Fruit fly (Drosophila melanogaster) whole organism, embryonic: ENCODE measurements around the gene Glut4EF.

Experiments used
- B-H1 ChIP-seq: fragments of 200-800 bp; sonication (Bioruptor generic); IDR thresholded peaks from 3 replicates; pipeline ENCODE4 v1.3.6; 2022; ENCODE audit warnings: missing biosample characterization, missing genetic modification characterization
- Bgb ChIP-seq: fragments of 200-800 bp; sonication (Bioruptor generic); IDR thresholded peaks from 2 replicates; pipeline ENCODE4 v1.3.6; 2022; ENCODE audit warnings: missing biosample characterization, missing genetic modification characterization; ENCODE audit not compliant: partially characterized antibody
- C15 ChIP-seq: fragments of 200-800 bp; sonication (Bioruptor generic); IDR thresholded peaks from 3 replicates; pipeline ENCODE4 v1.3.6; 2022; ENCODE audit warnings: missing biosample characterization, missing genetic modification characterization
- CG11560 ChIP-seq: fragments of 200-800 bp; sonication (Bioruptor generic); IDR thresholded peaks from 3 replicates; pipeline ENCODE4 v1.3.6; 2022; ENCODE audit warnings: missing biosample characterization, missing genetic modification characterization
- CG12391 ChIP-seq: fragments of 200-800 bp; sonication (Bioruptor generic); optimal IDR thresholded peaks from 3 replicates; lab custom pipeline; 2018; ENCODE audit warnings: missing biosample characterization, mild to moderate bottlenecking, missing genetic modification characterization, moderate library complexity
- CG12769 ChIP-seq: fragments of 200-800 bp; sonication (Bioruptor generic); optimal IDR thresholded peaks from 2 replicates; lab custom pipeline; 2019; ENCODE audit warnings: missing biosample characterization, mild to moderate bottlenecking, missing genetic modification characterization, moderate library complexity
- CG13296 ChIP-seq: fragments of 200-800 bp; sonication (Bioruptor generic); optimal IDR thresholded peaks from 3 replicates; lab custom pipeline; 2018; ENCODE audit warnings: missing biosample characterization, mild to moderate bottlenecking, missing genetic modification characterization
- CG34376 ChIP-seq: fragments of 200-800 bp; sonication (Bioruptor generic); optimal IDR thresholded peaks from 2 replicates; lab custom pipeline; 2018; ENCODE audit warnings: missing biosample characterization, mild to moderate bottlenecking, missing genetic modification characterization
- CG4730 ChIP-seq: fragments of 200-800 bp; sonication (Bioruptor generic); IDR thresholded peaks from 2 replicates; pipeline ENCODE4 v1.3.6; 2022; ENCODE audit warnings: missing biosample characterization, missing genetic modification characterization
- CG7839 ChIP-seq: fragments of 200-800 bp; sonication (Bioruptor generic); optimal IDR thresholded peaks from 3 replicates; lab custom pipeline; 2018; ENCODE audit warnings: missing biosample characterization, mild to moderate bottlenecking, missing genetic modification characterization, moderate library complexity
- CG8089 ChIP-seq: fragments of 200-800 bp; sonication (Bioruptor generic); optimal IDR thresholded peaks from 3 replicates; lab custom pipeline; 2016; ENCODE audit warnings: missing biosample characterization, missing genetic modification characterization
- CG9932 ChIP-seq: fragments of 200-800 bp; sonication (Bioruptor generic); IDR thresholded peaks from 2 replicates; pipeline ENCODE4 v1.3.6; 2022; ENCODE audit warnings: missing biosample characterization, missing genetic modification characterization
- Dip3 ChIP-seq: fragments of 200-800 bp; sonication (Bioruptor generic); optimal IDR thresholded peaks from 3 replicates; lab custom pipeline; 2016; ENCODE audit warnings: missing biosample characterization, missing genetic modification characterization
- E2f2 ChIP-seq: fragments of 200-800 bp; sonication (Bioruptor generic); IDR thresholded peaks from 2 replicates; pipeline ENCODE4 v1.3.6; 2022; ENCODE audit warnings: missing biosample characterization, missing genetic modification characterization
- Fer2 ChIP-seq: fragments of 200-800 bp; sonication (Bioruptor generic); optimal IDR thresholded peaks from 2 replicates; lab custom pipeline; 2018; ENCODE audit warnings: missing biosample characterization, mild to moderate bottlenecking, missing genetic modification characterization, moderate library complexity
- H2.0 ChIP-seq: fragments of 200-800 bp; sonication (Bioruptor generic); IDR thresholded peaks from 2 replicates; pipeline ENCODE4 v1.3.6; 2022; ENCODE audit warnings: missing biosample characterization, missing genetic modification characterization
- HLH3B ChIP-seq: fragments of 200-800 bp; sonication (Bioruptor generic); IDR thresholded peaks from 2 replicates; pipeline ENCODE4 v1.3.6; 2022; ENCODE audit warnings: missing biosample characterization, missing genetic modification characterization
- HmgZ ChIP-seq: fragments of 200-800 bp; sonication (Bioruptor generic); optimal IDR thresholded peaks from 2 replicates; lab custom pipeline; 2018; ENCODE audit warnings: missing biosample characterization, mild to moderate bottlenecking, missing genetic modification characterization
- Hmx ChIP-seq: fragments of 200-800 bp; sonication (Bioruptor generic); optimal IDR thresholded peaks from 2 replicates; lab custom pipeline; 2016; ENCODE audit warnings: missing biosample characterization, missing genetic modification characterization
- Hr3 ChIP-seq: fragments of 200-800 bp; sonication (Bioruptor generic); optimal IDR thresholded peaks from 3 replicates; lab custom pipeline; 2016; ENCODE audit warnings: missing biosample characterization, missing genetic modification characterization
- Hr39 ChIP-seq: fragments of >200 bp; optimal IDR thresholded peaks from 2 replicates; lab custom pipeline; 2017
- Lpt ChIP-seq: fragments of >200 bp; optimal IDR thresholded peaks from 2 replicates; lab custom pipeline; 2018; ENCODE audit warnings: missing biosample characterization, missing genetic modification characterization
- Mad ChIP-seq: fragments of 200-800 bp; sonication (Bioruptor generic); optimal IDR thresholded peaks from 2 replicates; lab custom pipeline; 2016; ENCODE audit warnings: missing biosample characterization, missing genetic modification characterization
- Max ChIP-seq: fragments of 200-800 bp; sonication (Bioruptor generic); optimal IDR thresholded peaks from 2 replicates; lab custom pipeline; 2016; ENCODE audit warnings: missing biosample characterization, mild to moderate bottlenecking, missing genetic modification characterization
- Med ChIP-seq: fragments of 200-800 bp; sonication (Bioruptor generic); peaks from one replicate; lab custom pipeline; 2016; ENCODE audit warnings: missing biosample characterization, missing genetic modification characterization, mild to moderate bottlenecking, inconsistent platforms, moderate library complexity
- Nf-YA ChIP-seq: fragments of 200-800 bp; sonication (Bioruptor generic); IDR thresholded peaks from 2 replicates; pipeline ENCODE4 v1.3.6; 2022; ENCODE audit warnings: missing biosample characterization, missing genetic modification characterization
- Optix ChIP-seq: fragments of 200-800 bp; sonication (Bioruptor generic); IDR thresholded peaks from 3 replicates; pipeline ENCODE4 v1.3.6; 2022; ENCODE audit warnings: missing biosample characterization, missing genetic modification characterization
- Pdp1 ChIP-seq, 2 experiments: fragments of 200-800 bp; sonication (Bioruptor generic); optimal IDR thresholded peaks; 3 replicates each; lab custom pipeline; 2016; ENCODE audit warnings: missing biosample characterization in 2 of 2, missing genetic modification characterization in 2 of 2, mild to moderate bottlenecking in 1 of 2, moderate library complexity in 1 of 2
- TFAM ChIP-seq: fragments of 200-800 bp; sonication (Bioruptor generic); optimal IDR thresholded peaks from 2 replicates; lab custom pipeline; 2017; ENCODE audit warnings: missing biosample characterization, missing genetic modification characterization, inconsistent platforms
- amos ChIP-seq: fragments of 200-800 bp; sonication (Bioruptor generic); IDR thresholded peaks from 2 replicates; pipeline ENCODE4 v1.3.6; 2022; ENCODE audit warnings: missing biosample characterization, missing genetic modification characterization; ENCODE audit not compliant: partially characterized antibody
- ara ChIP-seq: fragments of 200-800 bp; sonication (Bioruptor generic); IDR thresholded peaks from 2 replicates; pipeline ENCODE4 v1.3.6; 2022; ENCODE audit warnings: missing biosample characterization, missing genetic modification characterization
- bbx ChIP-seq: fragments of 200-800 bp; sonication (Bioruptor generic); IDR thresholded peaks from 2 replicates; pipeline ENCODE4 v1.3.6; 2022; ENCODE audit warnings: missing biosample characterization, missing genetic modification characterization; ENCODE audit not compliant: partially characterized antibody
- chinmo ChIP-seq: fragments of 200-800 bp; sonication (Bioruptor generic); IDR thresholded peaks from 4 replicates; pipeline ENCODE4 v1.3.6; 2022; ENCODE audit warnings: missing biosample characterization, missing genetic modification characterization; ENCODE audit not compliant: partially characterized antibody
- dmrt11E ChIP-seq: fragments of 200-800 bp; sonication (Bioruptor generic); optimal IDR thresholded peaks from 3 replicates; lab custom pipeline; 2018; ENCODE audit warnings: missing biosample characterization, mild to moderate bottlenecking, missing genetic modification characterization, moderate library complexity
- h ChIP-seq: fragments of >200 bp; optimal IDR thresholded peaks from 2 replicates; lab custom pipeline; 2017
- hth ChIP-seq: fragments of >200 bp; optimal IDR thresholded peaks from 2 replicates; lab custom pipeline; 2017; ENCODE audit warnings: inconsistent platforms
- mirr ChIP-seq: fragments of 200-800 bp; sonication (Bioruptor generic); optimal IDR thresholded peaks from 3 replicates; lab custom pipeline; 2018; ENCODE audit warnings: missing biosample characterization, mild to moderate bottlenecking, missing genetic modification characterization
- nerfin-1 ChIP-seq: fragments of 200-800 bp; sonication (Bioruptor generic); optimal IDR thresholded peaks from 3 replicates; lab custom pipeline; 2019; ENCODE audit warnings: missing biosample characterization, mild to moderate bottlenecking, missing genetic modification characterization, moderate library complexity
- row ChIP-seq: fragments of 200-800 bp; sonication (Bioruptor generic); IDR thresholded peaks from 3 replicates; pipeline ENCODE4 v1.3.6; 2022; ENCODE audit warnings: missing biosample characterization, missing genetic modification characterization
- salm ChIP-seq: fragments of 200-800 bp; sonication (Bioruptor generic); optimal IDR thresholded peaks from 2 replicates; lab custom pipeline; 2018; ENCODE audit warnings: missing biosample characterization, mild to moderate bottlenecking, missing genetic modification characterization
- scrt ChIP-seq: fragments of 200-800 bp; sonication (Bioruptor generic); optimal IDR thresholded peaks from 2 replicates; lab custom pipeline; 2018; ENCODE audit warnings: missing biosample characterization, mild to moderate bottlenecking, missing genetic modification characterization, moderate library complexity
- slbo ChIP-seq: fragments of 200-800 bp; sonication (Bioruptor generic); IDR thresholded peaks from 2 replicates; pipeline ENCODE4 v1.3.6; 2022; ENCODE audit warnings: missing biosample characterization, missing genetic modification characterization
- so ChIP-seq: fragments of 200-800 bp; sonication (Bioruptor generic); IDR thresholded peaks from 3 replicates; pipeline ENCODE4 v1.3.6; 2022; ENCODE audit warnings: missing biosample characterization, missing genetic modification characterization
- stwl ChIP-seq: fragments of 200-800 bp; sonication (Bioruptor generic); optimal IDR thresholded peaks from 3 replicates; lab custom pipeline; 2018; ENCODE audit warnings: missing biosample characterization, mild to moderate bottlenecking, missing genetic modification characterization, moderate library complexity
- sug ChIP-seq: fragments of 200-800 bp; optimal IDR thresholded peaks from 2 replicates; lab custom pipeline; 2019; ENCODE audit warnings: missing biosample characterization, mild to moderate bottlenecking, missing genetic modification characterization, moderate library complexity
- toy ChIP-seq: fragments of 200-800 bp; sonication (Bioruptor generic); IDR thresholded peaks from 2 replicates; pipeline ENCODE4 v1.3.6; 2022; ENCODE audit warnings: missing biosample characterization, missing genetic modification characterization
- tx ChIP-seq: fragments of 200-800 bp; sonication (Bioruptor generic); optimal IDR thresholded peaks from 2 replicates; lab custom pipeline; 2016; ENCODE audit warnings: missing biosample characterization, missing genetic modification characterization
- z ChIP-seq: fragments of 200-800 bp; sonication (Bioruptor generic); IDR thresholded peaks from 3 replicates; pipeline ENCODE4 v1.3.6; 2022; ENCODE audit warnings: missing biosample characterization, missing genetic modification characterization
- zfh2 ChIP-seq: fragments of 200-800 bp; sonication (Bioruptor generic); optimal IDR thresholded peaks from 2 replicates; lab custom pipeline; 2016; ENCODE audit warnings: missing biosample characterization, missing genetic modification characterization

The Glut4EF gene

dm6 chr3R:9931155-9931597, 56.7 kb downstream of the Glut4EF start (continued):
- TF ChIP-seq CG34376 (peak; percentile 66), sug (tag; lab: Kevin White, UChicago) (peak; percentile 10), CG12769 (tag; lab: Kevin White, UChicago) (peak; percentile 15), row (GFP tag; lab: Robert Waterston, UW) (peak; percentile 52), HLH3B (no peak), zfh2 (peak; percentile 33), CG8089 (no peak), Dip3 (GFP tag; lab: Kevin White, UChicago) (no peak), H2.0 (GFP tag; lab: Robert Waterston, UW) (no peak), TFAM (GFP tag; lab: Kevin White, UChicago) (no peak), CG9932 (0 out of 2 replicates have a peak, but pooled peaks have one; percentile 27), hth (lab: Kevin White, UChicago) (no peak), stwl (tag; lab: Kevin White, UChicago) (peak; percentile 42), Med (GFP tag; lab: Kevin White, UChicago) (peak; percentile 16), mirr (GFP tag; lab: Kevin White, UChicago) (peak; percentile 29), Pdp1 (GFP tag; optimal IDR thresholded peaks at IDR 0.05; lab: Kevin White, UChicago) (peak in 1 of 2 experiments; percentile 82), tx (GFP tag; lab: Kevin White, UChicago) (no peak)

- TF ChIP-seq Nf-YA (GFP tag; lab: Robert Waterston, UW) (no peak), C15 (GFP tag; lab: Robert Waterston, UW) (no peak), toy (GFP tag; lab: Robert Waterston, UW) (no peak), CG12391 (tag; lab: Kevin White, UChicago) (no peak), h (no peak), z (GFP tag; lab: Robert Waterston, UW) (no peak), CG9932 (0 out of 2 replicates have a peak, but pooled peaks have one; percentile 5), Optix (GFP tag; lab: Robert Waterston, UW) (no peak), Hr39 (lab: Kevin White, UChicago) (no peak), slbo (GFP tag; lab: Robert Waterston, UW) (peak; percentile 37; the same call in 1 of the 2 replicates), E2f2 (no peak), Med (GFP tag; lab: Kevin White, UChicago) (peak; percentile 67), chinmo (GFP tag; lab: Robert Waterston, UW) (0 out of 4 replicates have a peak, but pooled peaks have one; percentile 13)
These were observed 57.2 kb downstream of the Glut4EF start for dm6 chr3R:9931662-9932061.

- TF ChIP-seq so (GFP tag; lab: Robert Waterston, UW), result peak; percentile 52; the same call in 1 of the 3 replicates
- no peak for TF ChIP-seq scrt (GFP tag; lab: Kevin White, UChicago)
- TF ChIP-seq CG7839 (tag; lab: Kevin White, UChicago), result peak; percentile 3
- TF ChIP-seq Fer2 (tag; lab: Kevin White, UChicago), result peak; percentile 22
- TF ChIP-seq Hmx (GFP tag; lab: Kevin White, UChicago), result no peak
- no peak for TF ChIP-seq Max (GFP tag; lab: Kevin White, UChicago)
- TF ChIP-seq dmrt11E, result no peak
- TF ChIP-seq HmgZ (tag; lab: Kevin White, UChicago), result peak; percentile 88
- TF ChIP-seq Lpt (GFP tag; lab: Kevin White, UChicago), result no peak
- no peak for TF ChIP-seq B-H1
- no peak for TF ChIP-seq salm (tag; lab: Kevin White, UChicago)
- peak; percentile 7; the same call in 1 of the 2 replicates for TF ChIP-seq bbx (GFP tag; lab: Robert Waterston, UW)
- no peak for TF ChIP-seq nerfin-1
- no peak for TF ChIP-seq Mad (GFP tag; lab: Kevin White, UChicago)
- TF ChIP-seq CG4730, result no peak
- TF ChIP-seq amos (GFP tag; lab: Robert Waterston, UW), result no peak; the same call in 1 of the 2 replicates
- no peak for TF ChIP-seq Hr3 (GFP tag; lab: Kevin White, UChicago)
- no peak for TF ChIP-seq CG11560 (tag; lab: Robert Waterston, UW)
- TF ChIP-seq CG13296, result peak; percentile 23
- TF ChIP-seq ara, result no peak
- TF ChIP-seq Bgb (GFP tag; lab: Robert Waterston, UW), result peak; percentile 41; the same call in 1 of the 2 replicates
These were observed 57.9 kb downstream of the Glut4EF start for dm6 chr3R:9932240-9933012.
